Worm (Caenorhabditis elegans) whole organism, L1 larva: ENCODE results near the gene ldh-1.
A peak's percentile ranks its signal among the peaks of the same experiment; 100 is the strongest.

Experiments
- efl-1 ChIP-seq, 4 experiments: fragments of 150-350 bp; optimal IDR thresholded peaks in 3 of 4; peaks in 1 of 4; 1 replicate in 1 of 4; 2 replicates in 3 of 4; lab custom pipeline; 2014; ENCODE audit warnings: missing biosample characterization in 2 of 4, missing genetic modification characterization in 2 of 4, missing genetic modification reagents in 2 of 4
- nhr-85 ChIP-seq: sonication (generic microtip); peaks from one replicate; lab custom pipeline; 2016; ENCODE audit warnings: missing genetic modification characterization, inconsistent platforms, missing compliant biosample characterization
- nhr-90 ChIP-seq: sonication (generic microtip); optimal IDR thresholded peaks from 2 replicates; lab custom pipeline; 2016; ENCODE audit warnings: mild to moderate bottlenecking, missing genetic modification characterization, missing compliant biosample characterization; ENCODE audit not compliant: poor library complexity

ldh-1 gene

DNA sequence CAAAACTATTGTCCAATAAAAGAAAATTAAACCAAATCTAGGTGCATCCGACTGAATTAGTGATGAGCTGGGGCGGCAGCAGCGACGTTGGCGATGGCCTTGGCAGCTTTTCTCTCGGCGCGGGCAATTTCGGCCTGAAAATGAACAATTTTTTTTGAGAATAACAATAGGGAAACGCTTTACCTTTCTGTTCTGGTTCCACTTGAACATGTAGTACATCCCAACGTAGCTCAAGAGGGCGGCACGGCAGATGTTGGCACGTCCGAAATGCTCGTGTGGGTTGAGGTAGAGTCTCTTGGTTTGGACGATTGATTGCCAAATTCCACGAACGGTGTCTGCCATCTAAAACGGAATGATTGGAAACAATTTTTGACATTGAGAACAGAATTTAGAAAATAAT, 50.2 kb downstream of the ldh-1 start, which contains the start of gene F44E5.1:
F44E5.1 (minus strand) TSS at position 342 of the 400 bp plus-strand sequence.
- TF ChIP-seq nhr-85 (tag; lab: Kevin White, UChicago) (peak; percentile 18), nhr-90 (no peak), efl-1 (optimal IDR thresholded peaks at IDR 0.05; lab: Kevin White, UChicago) (no peak), efl-1 (GFP tag; optimal IDR thresholded peaks at IDR 0.05 in 1 of 2; lab: Kevin White, UChicago) (peak in 1 of 2 experiments; percentile 92)
